Worm (Caenorhabditis elegans) whole organism, L3 larva: ENCODE data around the gene Y48C3A.20.
A peak's percentile ranks its signal among the peaks of the same experiment; 100 is the strongest.

Experiments
- R02D3.7 ChIP-seq: fragments of 150-350 bp; optimal IDR thresholded peaks from 2 replicates; lab custom pipeline; 2014; ENCODE audit warnings: missing biosample characterization, missing genetic modification characterization
- ZK546.5 ChIP-seq: sonication (generic microtip); optimal IDR thresholded peaks from 2 replicates; lab custom pipeline; 2017; ENCODE audit warnings: missing biosample characterization, missing genetic modification characterization
- aly-2 ChIP-seq: fragments of 150-350 bp; optimal IDR thresholded peaks from 2 replicates; lab custom pipeline; 2014; ENCODE audit warnings: missing biosample characterization, missing genetic modification characterization
- ceh-28 ChIP-seq: fragments of 150-350 bp; optimal IDR thresholded peaks from 2 replicates; lab custom pipeline; 2014; ENCODE audit warnings: missing biosample characterization, missing genetic modification reagents, missing genetic modification characterization
- ceh-82 ChIP-seq: fragments of 150-350 bp; optimal IDR thresholded peaks from 2 replicates; lab custom pipeline; 2014; ENCODE audit warnings: missing biosample characterization, missing genetic modification characterization
- ceh-9 ChIP-seq: sonication (generic microtip); optimal IDR thresholded peaks from 2 replicates; lab custom pipeline; 2018; ENCODE audit warnings: missing biosample characterization, missing genetic modification characterization
- daf-12 ChIP-seq: fragments of 150-350 bp; optimal IDR thresholded peaks from 2 replicates; lab custom pipeline; 2014; ENCODE audit warnings: missing biosample characterization, missing genetic modification reagents, missing genetic modification characterization
- egl-5 ChIP-seq: fragments of 150-350 bp; optimal IDR thresholded peaks from 2 replicates; lab custom pipeline; 2017; ENCODE audit warnings: missing biosample characterization, missing genetic modification reagents, missing genetic modification characterization, inconsistent platforms
- elt-1 ChIP-seq: fragments of 150-350 bp; optimal IDR thresholded peaks from 2 replicates; lab custom pipeline; 2014; ENCODE audit warnings: missing biosample characterization, missing genetic modification characterization
- elt-2 ChIP-seq: sonication (generic microtip); optimal IDR thresholded peaks from 2 replicates; lab custom pipeline; 2016; ENCODE audit warnings: missing genetic modification reagents, mild to moderate bottlenecking, missing genetic modification characterization, missing compliant biosample characterization
- elt-3 ChIP-seq, 3 experiments: fragments of 150-350 bp in 1 of 3; sonication (generic microtip) in 2 of 3; optimal IDR thresholded peaks; 2 replicates in 2 of 3; 4 replicates in 1 of 3; lab custom pipeline; 2014 to 2017; ENCODE audit warnings: missing biosample characterization in 3 of 3, missing genetic modification characterization in 3 of 3
- eor-1 ChIP-seq, 2 experiments: fragments of 150-350 bp; optimal IDR thresholded peaks; 2 replicates each; lab custom pipeline; 2014 to 2018; ENCODE audit warnings: missing biosample characterization in 2 of 2, missing genetic modification characterization in 2 of 2
- fos-1 ChIP-seq: fragments of 150-350 bp; optimal IDR thresholded peaks from 2 replicates; lab custom pipeline; 2014; ENCODE audit warnings: missing biosample characterization, missing genetic modification characterization
- hmg-11 ChIP-seq: sonication (generic microtip); optimal IDR thresholded peaks from 2 replicates; lab custom pipeline; 2016; ENCODE audit warnings: missing genetic modification characterization, missing compliant biosample characterization
- jun-1 ChIP-seq: fragments of 150-350 bp; optimal IDR thresholded peaks from 2 replicates; lab custom pipeline; 2014; ENCODE audit warnings: missing biosample characterization, missing genetic modification reagents, missing genetic modification characterization
- lin-15B ChIP-seq: fragments of 150-350 bp; optimal IDR thresholded peaks from 2 replicates; lab custom pipeline; 2014; ENCODE audit warnings: missing biosample characterization, missing genetic modification characterization
- lin-39 ChIP-seq: fragments of 150-350 bp; optimal IDR thresholded peaks from 2 replicates; lab custom pipeline; 2018; ENCODE audit warnings: missing biosample characterization, missing genetic modification reagents, missing genetic modification characterization
- lsy-12 ChIP-seq: sonication (generic microtip); optimal IDR thresholded peaks from 2 replicates; lab custom pipeline; 2016; ENCODE audit warnings: mild to moderate bottlenecking, missing genetic modification characterization, missing compliant biosample characterization
- mdl-1 ChIP-seq: fragments of 150-350 bp; optimal IDR thresholded peaks from 2 replicates; lab custom pipeline; 2014; ENCODE audit warnings: missing biosample characterization, missing genetic modification characterization
- mml-1 ChIP-seq: fragments of 150-350 bp; sonication (generic microtip); optimal IDR thresholded peaks from 3 replicates; lab custom pipeline; 2014; ENCODE audit warnings: missing biosample characterization, missing genetic modification characterization
- nfya-1 ChIP-seq: sonication (generic microtip); optimal IDR thresholded peaks from 2 replicates; lab custom pipeline; 2017; ENCODE audit warnings: missing genetic modification characterization, mild to moderate bottlenecking, missing compliant biosample characterization, antibody characterized with exemption, moderate library complexity; ENCODE audit not compliant: insufficient read depth
- nhr-11 ChIP-seq: fragments of 150-350 bp; optimal IDR thresholded peaks from 2 replicates; lab custom pipeline; 2014; ENCODE audit warnings: missing biosample characterization, missing genetic modification characterization
- nhr-12 ChIP-seq: fragments of 150-350 bp; optimal IDR thresholded peaks from 2 replicates; lab custom pipeline; 2014; ENCODE audit warnings: missing biosample characterization, missing genetic modification characterization
- nhr-23 ChIP-seq: fragments of 150-350 bp; optimal IDR thresholded peaks from 2 replicates; lab custom pipeline; 2014; ENCODE audit warnings: missing biosample characterization, missing genetic modification reagents, missing genetic modification characterization
- nhr-25 ChIP-seq: sonication (generic microtip); optimal IDR thresholded peaks from 2 replicates; lab custom pipeline; 2017; ENCODE audit warnings: missing biosample characterization, missing genetic modification characterization
- nhr-77 ChIP-seq: fragments of 150-350 bp; optimal IDR thresholded peaks from 2 replicates; lab custom pipeline; 2014; ENCODE audit warnings: missing biosample characterization, missing genetic modification characterization
- pha-4 ChIP-seq: fragments of 150-350 bp; optimal IDR thresholded peaks from 2 replicates; lab custom pipeline; 2014; ENCODE audit warnings: missing biosample characterization, missing genetic modification reagents, missing genetic modification characterization
- skn-1 ChIP-seq: fragments of 150-350 bp; optimal IDR thresholded peaks from 2 replicates; lab custom pipeline; 2014; ENCODE audit warnings: missing biosample characterization, missing genetic modification characterization
- snpc-4 ChIP-seq: fragments of 150-350 bp; optimal IDR thresholded peaks from 2 replicates; lab custom pipeline; 2014; ENCODE audit warnings: missing biosample characterization, missing genetic modification characterization
- tbx-2 ChIP-seq: sonication (generic microtip); optimal IDR thresholded peaks from 2 replicates; lab custom pipeline; 2016; ENCODE audit warnings: mild to moderate bottlenecking, missing genetic modification characterization, missing compliant biosample characterization
- unc-62 ChIP-seq: fragments of 150-350 bp; sonication (generic microtip); optimal IDR thresholded peaks from 4 replicates; lab custom pipeline; 2014; ENCODE audit warnings: missing biosample characterization, missing genetic modification reagents, missing genetic modification characterization
- zag-1 ChIP-seq: fragments of 150-350 bp; optimal IDR thresholded peaks from 2 replicates; lab custom pipeline; 2014; ENCODE audit warnings: missing biosample characterization, missing genetic modification characterization
- ztf-11 ChIP-seq: fragments of 150-350 bp; optimal IDR thresholded peaks from 2 replicates; lab custom pipeline; 2014; ENCODE audit warnings: missing biosample characterization, missing genetic modification characterization
- ztf-4 ChIP-seq: fragments of 150-350 bp; optimal IDR thresholded peaks from 2 replicates; lab custom pipeline; 2014; ENCODE audit warnings: missing biosample characterization, missing genetic modification characterization

The Y48C3A.20 gene

ce11 chrII:13334966-13335698, 34.3 kb upstream of the Y48C3A.20 start (continued):
- TF ChIP-seq daf-12 (tag; lab: Kevin White, UChicago) (no peak), mdl-1 (peak; percentile 61), ZK546.5 (no peak), elt-3 (tag; optimal IDR thresholded peaks at IDR 0.05; lab: Kevin White, UChicago) (no peak), nhr-12 (tag; lab: Kevin White, UChicago) (no peak), eor-1 (tag; optimal IDR thresholded peaks at IDR 0.05; lab: Kevin White, UChicago) (no peak), lsy-12 (tag; lab: Kevin White, UChicago) (peak; percentile 68), aly-2 (no peak)

- TF ChIP-seq zag-1 (tag; lab: Kevin White, UChicago), result no peak
- TF ChIP-seq pha-4 (tag; lab: Kevin White, UChicago), result peak; percentile 63
- TF ChIP-seq skn-1 (tag; lab: Kevin White, UChicago), result no peak
- no peak for TF ChIP-seq tbx-2 (tag; lab: Kevin White, UChicago)
- TF ChIP-seq eor-1 (tag; optimal IDR thresholded peaks at IDR 0.05; lab: Kevin White, UChicago), result no peak
- peak; percentile 72 for TF ChIP-seq hmg-11 (tag; lab: Kevin White, UChicago)
- TF ChIP-seq ztf-4 (tag; lab: Kevin White, UChicago), result no peak
- TF ChIP-seq nhr-25 (tag; lab: Kevin White, UChicago), result no peak
- TF ChIP-seq lin-15B (tag; lab: Kevin White, UChicago), result peak; percentile 11
- TF ChIP-seq fos-1 (tag; lab: Kevin White, UChicago), result no peak
- TF ChIP-seq daf-12 (tag; lab: Kevin White, UChicago), result no peak
- TF ChIP-seq lsy-12 (tag; lab: Kevin White, UChicago), result no peak
- peak; percentile 41 for TF ChIP-seq nhr-23
- no peak for TF ChIP-seq ceh-28
- TF ChIP-seq mml-1 (tag; lab: Kevin White, UChicago), result no peak
- TF ChIP-seq unc-62, result no peak
- TF ChIP-seq nfya-1 (tag; lab: Kevin White, UChicago), result peak; percentile 45
- no peak for TF ChIP-seq elt-2
- TF ChIP-seq, all 47 proteins: peak for 5
Measured at ce11 chrII:13337959-13338358, 31.4 kb upstream of the Y48C3A.20 start, which contains the start of gene mrpl-20. Gene mrpl-20, plus strand, starts transcription at chrII:13338281.

ce11 chrII:13339984-13340383, 29.4 kb upstream of the Y48C3A.20 start:
- TF ChIP-seq elt-1 (tag; lab: Kevin White, UChicago), result no peak
- no peak for TF ChIP-seq egl-5 (tag; lab: Kevin White, UChicago)
- no peak for TF ChIP-seq ceh-9 (tag; lab: Kevin White, UChicago)
- TF ChIP-seq fos-1 (tag; lab: Kevin White, UChicago), result no peak
- TF ChIP-seq jun-1, result no peak
- no peak for TF ChIP-seq lsy-12 (tag; lab: Kevin White, UChicago)
- no peak for TF ChIP-seq nhr-11 (tag; lab: Kevin White, UChicago)
- no peak for TF ChIP-seq snpc-4 (tag; lab: Kevin White, UChicago)
- no peak for TF ChIP-seq R02D3.7
- TF ChIP-seq nhr-23, result no peak
- TF ChIP-seq ceh-28, result no peak
- no peak for TF ChIP-seq tbx-2 (tag; lab: Kevin White, UChicago)
- no peak for TF ChIP-seq ztf-11 (tag; lab: Kevin White, UChicago)
- no peak for TF ChIP-seq daf-12 (tag; lab: Kevin White, UChicago)
- TF ChIP-seq zag-1 (tag; lab: Kevin White, UChicago), result no peak
- TF ChIP-seq ceh-82 (tag; lab: Kevin White, UChicago), result no peak
- TF ChIP-seq nhr-25 (tag; lab: Kevin White, UChicago), result no peak

ce11 chrII:13341320-13341719, 28.1 kb upstream of the Y48C3A.20 start:
- TF ChIP-seq ceh-82 (tag; lab: Kevin White, UChicago), result no peak
- no peak for TF ChIP-seq nhr-25 (tag; lab: Kevin White, UChicago)
- no peak for TF ChIP-seq mdl-1
- no peak for TF ChIP-seq nhr-77 (tag; lab: Kevin White, UChicago)
- TF ChIP-seq eor-1 (tag; optimal IDR thresholded peaks at IDR 0.05; lab: Kevin White, UChicago), result no peak
- no peak for TF ChIP-seq lin-39 (tag; lab: Kevin White, UChicago)
- TF ChIP-seq ceh-28, result no peak
- TF ChIP-seq unc-62, result no peak
- no peak for TF ChIP-seq fos-1 (tag; lab: Kevin White, UChicago)
- TF ChIP-seq zag-1 (tag; lab: Kevin White, UChicago), result no peak
- TF ChIP-seq lin-15B (tag; lab: Kevin White, UChicago), result no peak
- TF ChIP-seq elt-3 (tag; optimal IDR thresholded peaks at IDR 0.05; lab: Kevin White, UChicago), result no peak
- no peak for TF ChIP-seq daf-12 (tag; lab: Kevin White, UChicago)
